Fruit fly (Drosophila melanogaster) whole organism, embryonic: ENCODE data around the gene Rsbp15.

Source experiments
- BEAF-32 ChIP-seq: fragments of 200-800 bp; sonication (Bioruptor generic); optimal IDR thresholded peaks from 3 replicates; lab custom pipeline; 2017; ENCODE audit warnings: missing biosample characterization, missing genetic modification characterization, mild to moderate bottlenecking, moderate library complexity, missing genetic modification reagents
- CG11456 ChIP-seq: fragments of 200-800 bp; sonication (Bioruptor generic); IDR thresholded peaks from 3 replicates; pipeline ENCODE4 v1.3.6; 2022; ENCODE audit warnings: missing biosample characterization, missing genetic modification characterization
- CG12071 ChIP-seq: fragments of 200-800 bp; sonication (Bioruptor generic); optimal IDR thresholded peaks from 3 replicates; lab custom pipeline; 2018; ENCODE audit warnings: missing biosample characterization, mild to moderate bottlenecking, missing genetic modification characterization
- CG16813 ChIP-seq: fragments of 200-800 bp; sonication (Bioruptor generic); IDR thresholded peaks from 3 replicates; pipeline ENCODE4 v1.3.6; 2022; ENCODE audit warnings: missing biosample characterization, missing genetic modification characterization; ENCODE audit not compliant: partially characterized antibody
- CG2199 ChIP-seq: fragments of 200-800 bp; sonication (Bioruptor generic); IDR thresholded peaks from 3 replicates; pipeline ENCODE4 v1.3.6; 2022; ENCODE audit warnings: missing biosample characterization, missing genetic modification characterization
- CG32532 ChIP-seq: fragments of 200-800 bp; sonication (Bioruptor generic); IDR thresholded peaks from 2 replicates; pipeline ENCODE4 v1.3.6; 2022; ENCODE audit warnings: missing biosample characterization, missing genetic modification characterization
- CG6272 ChIP-seq: fragments of 200-800 bp; sonication (Bioruptor generic); IDR thresholded peaks from 2 replicates; pipeline ENCODE4 v1.3.6; 2022; ENCODE audit warnings: missing biosample characterization, missing genetic modification characterization
- CG6791 ChIP-seq: fragments of 200-800 bp; sonication (Bioruptor generic); IDR thresholded peaks from 3 replicates; pipeline ENCODE4 v1.3.6; 2022; ENCODE audit warnings: missing biosample characterization, missing genetic modification characterization; ENCODE audit not compliant: partially characterized antibody
- CG7928 ChIP-seq: fragments of 200-800 bp; sonication (Bioruptor generic); optimal IDR thresholded peaks from 2 replicates; lab custom pipeline; 2017; ENCODE audit warnings: missing biosample characterization, mild to moderate bottlenecking, missing genetic modification characterization
- CG9797 ChIP-seq: fragments of 200-800 bp; sonication (Bioruptor generic); optimal IDR thresholded peaks from 3 replicates; lab custom pipeline; 2018; ENCODE audit warnings: missing biosample characterization, mild to moderate bottlenecking, missing genetic modification characterization
- CG9876 ChIP-seq: fragments of 200-800 bp; sonication (Bioruptor generic); optimal IDR thresholded peaks from 2 replicates; lab custom pipeline; 2016; ENCODE audit warnings: missing biosample characterization, missing genetic modification characterization
- CG9932 ChIP-seq: fragments of 200-800 bp; sonication (Bioruptor generic); IDR thresholded peaks from 2 replicates; pipeline ENCODE4 v1.3.6; 2022; ENCODE audit warnings: missing biosample characterization, missing genetic modification characterization
- CTCF ChIP-seq: fragments of 200-800 bp; sonication (Bioruptor generic); optimal IDR thresholded peaks from 2 replicates; lab custom pipeline; 2017; ENCODE audit warnings: missing biosample characterization, mild to moderate bottlenecking, missing genetic modification characterization, moderate library complexity
- Dfd ChIP-seq, 2 experiments: fragments of >200 bp; optimal IDR thresholded peaks; 2 replicates each; lab custom pipeline; 2017; ENCODE audit warnings: missing biosample characterization in 2 of 2, missing genetic modification characterization in 2 of 2
- Dip2 ChIP-seq: fragments of 200-800 bp; sonication (Bioruptor generic); IDR thresholded peaks from 2 replicates; pipeline ENCODE4 v1.3.6; 2022; ENCODE audit warnings: missing biosample characterization, missing genetic modification characterization
- Dip3 ChIP-seq: fragments of 200-800 bp; sonication (Bioruptor generic); optimal IDR thresholded peaks from 3 replicates; lab custom pipeline; 2016; ENCODE audit warnings: missing biosample characterization, missing genetic modification characterization
- Dp ChIP-seq: fragments of 200-800 bp; sonication (Bioruptor generic); optimal IDR thresholded peaks from 2 replicates; lab custom pipeline; 2018; ENCODE audit warnings: missing biosample characterization, mild to moderate bottlenecking, missing genetic modification characterization, moderate library complexity
- Ets65A ChIP-seq: fragments of 200-800 bp; sonication (Bioruptor generic); peaks from one replicate; lab custom pipeline; 2016; ENCODE audit warnings: missing biosample characterization, missing genetic modification characterization
- Ets97D ChIP-seq: fragments of 200-800 bp; sonication (Bioruptor generic); optimal IDR thresholded peaks from 3 replicates; lab custom pipeline; 2016; ENCODE audit warnings: missing biosample characterization, missing genetic modification characterization
- HmgD ChIP-seq: fragments of 200-800 bp; sonication (Bioruptor generic); optimal IDR thresholded peaks from 3 replicates; lab custom pipeline; 2016; ENCODE audit warnings: missing biosample characterization, missing genetic modification characterization
- Hmr ChIP-seq: fragments of 200-800 bp; sonication (Bioruptor generic); optimal IDR thresholded peaks from 3 replicates; lab custom pipeline; 2017; ENCODE audit warnings: mild to moderate bottlenecking, missing biosample characterization, missing genetic modification reagents, missing genetic modification characterization
- Hmx ChIP-seq: fragments of 200-800 bp; sonication (Bioruptor generic); optimal IDR thresholded peaks from 2 replicates; lab custom pipeline; 2016; ENCODE audit warnings: missing biosample characterization, missing genetic modification characterization
- NFAT ChIP-seq: fragments of 200-800 bp; sonication (Bioruptor generic); IDR thresholded peaks from 2 replicates; pipeline ENCODE4 v1.3.6; 2022; ENCODE audit warnings: missing biosample characterization, missing genetic modification characterization
- Neu2 ChIP-seq: fragments of 200-800 bp; sonication (Bioruptor generic); optimal IDR thresholded peaks from 3 replicates; lab custom pipeline; 2016; ENCODE audit warnings: missing biosample characterization, missing genetic modification characterization, borderline replicate concordance
- Ptx1 ChIP-seq: fragments of 200-800 bp; sonication (Bioruptor generic); IDR thresholded peaks from 2 replicates; pipeline ENCODE4 v1.3.6; 2022; ENCODE audit warnings: missing biosample characterization, missing genetic modification characterization
- Rfx ChIP-seq: fragments of 200-800 bp; sonication (Bioruptor generic); IDR thresholded peaks from 2 replicates; pipeline ENCODE4 v1.3.6; 2022; ENCODE audit warnings: missing biosample characterization, missing genetic modification characterization
- TFAM ChIP-seq: fragments of 200-800 bp; sonication (Bioruptor generic); optimal IDR thresholded peaks from 2 replicates; lab custom pipeline; 2017; ENCODE audit warnings: missing biosample characterization, missing genetic modification characterization, inconsistent platforms
- Xbp1 ChIP-seq: fragments of 200-800 bp; sonication (Bioruptor generic); optimal IDR thresholded peaks from 3 replicates; lab custom pipeline; 2016; ENCODE audit warnings: missing biosample characterization, mild to moderate bottlenecking, missing genetic modification characterization
- al ChIP-seq: fragments of 200-800 bp; sonication (Bioruptor generic); IDR thresholded peaks from 2 replicates; pipeline ENCODE4 v1.3.6; 2022; ENCODE audit warnings: missing biosample characterization, missing genetic modification characterization
- ap ChIP-seq: fragments of 200-800 bp; sonication (Bioruptor generic); IDR thresholded peaks from 2 replicates; pipeline ENCODE4 v1.3.6; 2022; ENCODE audit warnings: missing biosample characterization, missing genetic modification characterization
- ase ChIP-seq: fragments of 200-800 bp; sonication (Bioruptor generic); IDR thresholded peaks from 3 replicates; pipeline ENCODE4 v1.3.6; 2022; ENCODE audit warnings: missing biosample characterization, missing genetic modification characterization
- en ChIP-seq: fragments of 200-800 bp; sonication (Bioruptor generic); optimal IDR thresholded peaks from 2 replicates; lab custom pipeline; 2016; ENCODE audit warnings: missing biosample characterization, missing genetic modification characterization
- fd64A ChIP-seq: fragments of 200-800 bp; sonication (Bioruptor generic); optimal IDR thresholded peaks from 3 replicates; lab custom pipeline; 2018; ENCODE audit warnings: missing biosample characterization, mild to moderate bottlenecking, missing genetic modification characterization
- hkb ChIP-seq, 2 experiments: fragments of 200-800 bp in 1 of 2; fragments of >200 bp in 1 of 2; sonication (Bioruptor generic) in 1 of 2; IDR thresholded peaks in 1 of 2; optimal IDR thresholded peaks in 1 of 2; 2 replicates each; pipeline versions ENCODE4 v1.3.6 to Lab custom; 2017 to 2022; ENCODE audit warnings: missing biosample characterization in 1 of 2, missing genetic modification characterization in 1 of 2
- ind ChIP-seq: fragments of 200-800 bp; sonication (Bioruptor generic); optimal IDR thresholded peaks from 3 replicates; lab custom pipeline; 2016; ENCODE audit warnings: missing biosample characterization, missing genetic modification characterization
- insv ChIP-seq, 2 experiments: fragments of 200-800 bp; sonication (Bioruptor generic); optimal IDR thresholded peaks; 3 replicates each; lab custom pipeline; 2016 to 2018; ENCODE audit warnings: missing biosample characterization in 2 of 2, missing genetic modification characterization in 2 of 2
- inv ChIP-seq: fragments of 200-800 bp; sonication (Bioruptor generic); IDR thresholded peaks from 2 replicates; pipeline ENCODE4 v1.3.6; 2022; ENCODE audit warnings: missing biosample characterization, missing genetic modification characterization; ENCODE audit not compliant: partially characterized antibody
- ken ChIP-seq: fragments of 200-800 bp; sonication (Bioruptor generic); IDR thresholded peaks from 3 replicates; pipeline ENCODE4 v1.3.6; 2022; ENCODE audit warnings: missing biosample characterization, missing genetic modification characterization
- pfk ChIP-seq: fragments of 200-800 bp; sonication (Bioruptor generic); optimal IDR thresholded peaks from 2 replicates; lab custom pipeline; 2018; ENCODE audit warnings: missing biosample characterization, mild to moderate bottlenecking, missing genetic modification characterization, moderate library complexity
- phol ChIP-seq: fragments of 200-800 bp; sonication (Bioruptor generic); optimal IDR thresholded peaks from 3 replicates; lab custom pipeline; 2018; ENCODE audit warnings: missing biosample characterization, mild to moderate bottlenecking, missing genetic modification characterization, moderate library complexity
- pita ChIP-seq: fragments of 200-800 bp; sonication (Bioruptor generic); optimal IDR thresholded peaks from 2 replicates; lab custom pipeline; 2017; ENCODE audit warnings: missing biosample characterization, mild to moderate bottlenecking, missing genetic modification characterization
- pnt ChIP-seq: fragments of 200-800 bp; sonication (Bioruptor generic); optimal IDR thresholded peaks from 3 replicates; lab custom pipeline; 2016; ENCODE audit warnings: missing biosample characterization, missing genetic modification characterization
- prd ChIP-seq, 3 experiments: fragments of >200 bp in 2 of 3; fragments of 200-800 bp in 1 of 3; sonication (Bioruptor generic) in 1 of 3; optimal IDR thresholded peaks in 2 of 3; IDR thresholded peaks in 1 of 3; 2 replicates in 2 of 3; 3 replicates in 1 of 3; pipeline versions ENCODE4 v1.3.6 to Lab custom; 2017 to 2022; ENCODE audit warnings: missing biosample characterization in 1 of 3, missing genetic modification characterization in 1 of 3
- sens-2 ChIP-seq: fragments of 200-800 bp; sonication (Bioruptor generic); IDR thresholded peaks from 2 replicates; pipeline ENCODE4 v1.3.6; 2022; ENCODE audit warnings: missing biosample characterization, missing genetic modification characterization
- sisA ChIP-seq: fragments of 200-800 bp; sonication (Bioruptor generic); IDR thresholded peaks from 2 replicates; pipeline ENCODE4 v1.3.6; 2022; ENCODE audit warnings: missing biosample characterization, missing genetic modification characterization
- sob ChIP-seq: fragments of 200-800 bp; sonication (Bioruptor generic); IDR thresholded peaks from 2 replicates; pipeline ENCODE4 v1.3.6; 2022; ENCODE audit warnings: missing biosample characterization, missing genetic modification characterization
- stc ChIP-seq: fragments of 200-800 bp; sonication (Bioruptor generic); IDR thresholded peaks from 2 replicates; pipeline ENCODE4 v1.3.6; 2022; ENCODE audit warnings: missing biosample characterization, missing genetic modification characterization
- stwl ChIP-seq: fragments of 200-800 bp; sonication (Bioruptor generic); optimal IDR thresholded peaks from 3 replicates; lab custom pipeline; 2018; ENCODE audit warnings: missing biosample characterization, mild to moderate bottlenecking, missing genetic modification characterization, moderate library complexity
- vnd ChIP-seq: fragments of 200-800 bp; sonication (Bioruptor generic); IDR thresholded peaks from 3 replicates; pipeline ENCODE4 v1.3.6; 2022; ENCODE audit warnings: missing biosample characterization, missing genetic modification characterization; ENCODE audit not compliant: partially characterized antibody
- z ChIP-seq: fragments of 200-800 bp; sonication (Bioruptor generic); IDR thresholded peaks from 3 replicates; pipeline ENCODE4 v1.3.6; 2022; ENCODE audit warnings: missing biosample characterization, missing genetic modification characterization

Rsbp15 gene

DNA sequence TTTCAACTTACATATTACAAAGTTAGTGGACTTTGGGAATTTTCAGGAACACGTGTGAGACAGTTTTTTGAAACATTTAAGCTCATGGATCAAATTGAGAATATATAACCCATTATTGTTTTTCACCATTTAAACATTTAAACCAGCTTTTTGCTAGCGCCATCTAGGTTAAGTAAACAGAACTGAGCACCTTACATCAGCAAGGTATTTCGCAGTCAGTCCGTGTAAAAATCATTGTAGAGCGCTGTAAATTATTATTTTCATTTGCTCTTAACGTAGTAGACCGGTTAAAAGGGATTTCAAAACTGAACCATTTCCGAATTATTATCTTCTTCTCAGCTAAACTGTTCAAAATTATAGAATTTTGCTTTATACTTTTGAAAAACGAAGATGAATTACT lies at the start of gene Rsbp15:
Gene Rsbp15 (plus strand): TSS at position 295 of the 400 bp plus-strand sequence.
- TF ChIP-seq al = no peak
- peak; percentile 30; the same call in 1 of the 3 replicates for TF ChIP-seq CG11456 (GFP tag; lab: Robert Waterston, UW)
- TF ChIP-seq insv (GFP tag; optimal IDR thresholded peaks at IDR 0.05; lab: Kevin White, UChicago) = no peak
- TF ChIP-seq CG16813 (GFP tag; lab: Robert Waterston, UW) = peak; percentile 47; the same call in 2 of the 3 replicates
- no peak for TF ChIP-seq Hmr (GFP tag; lab: Kevin White, UChicago)
- TF ChIP-seq Dfd (GFP tag; optimal IDR thresholded peaks at IDR 0.05; lab: Kevin White, UChicago) = no peak
- TF ChIP-seq Ptx1 (GFP tag; lab: Robert Waterston, UW) = peak; percentile 35; the same call in 1 of the 2 replicates
- TF ChIP-seq sens-2 = no peak
- no peak for TF ChIP-seq ap (GFP tag; lab: Robert Waterston, UW)
- no peak for TF ChIP-seq ind (GFP tag; lab: Kevin White, UChicago)
- TF ChIP-seq CG12071 = no peak
- no peak for TF ChIP-seq TFAM (GFP tag; lab: Kevin White, UChicago)
- peak; percentile 43; the same call in 1 of the 2 replicates for TF ChIP-seq NFAT (GFP tag; lab: Robert Waterston, UW)
- TF ChIP-seq Ets65A (GFP tag; lab: Kevin White, UChicago) = peak; percentile 86
- peak; percentile 39; the same call in 1 of the 2 replicates for TF ChIP-seq Rfx
- peak; percentile 65; the same call in 2 of the 3 replicates for TF ChIP-seq CG2199 (GFP tag; lab: Robert Waterston, UW)
- TF ChIP-seq vnd (GFP tag; lab: Robert Waterston, UW) = 0 out of 3 replicates have a peak, but pooled peaks have one; percentile 15
- TF ChIP-seq pfk (GFP tag; lab: Kevin White, UChicago) = no peak
- peak; percentile 43 for TF ChIP-seq Dp (GFP tag; lab: Kevin White, UChicago)
- peak; percentile 6; the same call in 1 of the 2 replicates for TF ChIP-seq CG32532 (GFP tag; lab: Robert Waterston, UW)
- no peak for TF ChIP-seq fd64A (GFP tag; lab: Kevin White, UChicago)
- 0 out of 3 replicates have a peak, but pooled peaks have one; percentile 16 for TF ChIP-seq ken (GFP tag; lab: Robert Waterston, UW)
- TF ChIP-seq Neu2 = no peak
- TF ChIP-seq pnt (GFP tag; lab: Kevin White, UChicago) = peak; percentile 11
- TF ChIP-seq CG6272 (GFP tag; lab: Robert Waterston, UW) = peak; percentile 33; the same call in 1 of the 2 replicates
- peak; percentile 13 for TF ChIP-seq phol
- 0 out of 2 replicates have a peak, but pooled peaks have one; percentile 18 for TF ChIP-seq sisA (GFP tag; lab: Robert Waterston, UW)
- TF ChIP-seq ase = peak; percentile 41; the same call in 1 of the 3 replicates
- TF ChIP-seq pita (GFP tag; lab: Kevin White, UChicago) = peak; percentile 31
- peak; percentile 38 for TF ChIP-seq stwl (tag; lab: Kevin White, UChicago)
- TF ChIP-seq HmgD (GFP tag; lab: Kevin White, UChicago) = peak; percentile 23
- peak; percentile 1 for TF ChIP-seq Ets97D (GFP tag; lab: Kevin White, UChicago)
- no peak for TF ChIP-seq CG9876
- TF ChIP-seq en (GFP tag; lab: Kevin White, UChicago) = no peak
- TF ChIP-seq CTCF = peak; percentile 98
- TF ChIP-seq Hmx (GFP tag; lab: Kevin White, UChicago) = no peak
- TF ChIP-seq inv (GFP tag; lab: Robert Waterston, UW) = peak; percentile 36; the same call in 1 of the 2 replicates
- TF ChIP-seq CG6791 (GFP tag; lab: Robert Waterston, UW) = peak; percentile 45; the same call in 2 of the 3 replicates
- no peak for TF ChIP-seq CG7928
- TF ChIP-seq stc = no peak
- no peak for TF ChIP-seq BEAF-32 (GFP tag; lab: Kevin White, UChicago)
- TF ChIP-seq CG9932 = peak; percentile 47
- no peak for TF ChIP-seq CG9797 (GFP tag; lab: Kevin White, UChicago)
- TF ChIP-seq z = no peak
- peak; percentile 20 for TF ChIP-seq hkb (optimal IDR thresholded peaks at IDR 0.05; lab: Kevin White, UChicago)
- no peak for TF ChIP-seq hkb (GFP tag; IDR thresholded peaks at IDR 0.05; lab: Robert Waterston, UW)
- TF ChIP-seq prd (optimal IDR thresholded peaks at IDR 0.05; lab: Kevin White, UChicago) = peak in 1 of 2 experiments; percentile 87
- no peak for TF ChIP-seq prd (GFP tag; IDR thresholded peaks at IDR 0.05; lab: Robert Waterston, UW)
- TF ChIP-seq Xbp1 = peak; percentile 4
- 0 out of 2 replicates have a peak, but pooled peaks have one; percentile 16 for TF ChIP-seq sob (GFP tag; lab: Robert Waterston, UW)
- peak; percentile 97 for TF ChIP-seq Dip2
- no peak for TF ChIP-seq Dip3 (GFP tag; lab: Kevin White, UChicago)
